Worm (Caenorhabditis elegans) whole organism, young adult: ENCODE measurements around the gene ugt-29.

Experiments used
- B0261.1 ChIP-seq: sonication (generic microtip); optimal IDR thresholded peaks from 2 replicates; lab custom pipeline; 2016; ENCODE audit warnings: mild to moderate bottlenecking, missing genetic modification characterization, moderate library complexity, missing compliant biosample characterization
- C06A6.2 ChIP-seq: fragments of 200-800 bp; sonication (Bioruptor generic); conservative IDR thresholded peaks from 2 replicates; pipeline ENCODE4 v1.3.6; 2022; ENCODE audit warnings: missing genetic modification characterization, missing compliant biosample characterization
- F10E7.11 ChIP-seq: sonication (generic microtip); optimal IDR thresholded peaks from 2 replicates; lab custom pipeline; 2017; ENCODE audit warnings: mild to moderate bottlenecking, missing genetic modification characterization, moderate library complexity, missing compliant biosample characterization
- F57A8.1 ChIP-seq: fragments of 200-800 bp; sonication (Bioruptor generic); optimal IDR thresholded peaks from 2 replicates; lab custom pipeline; 2018; ENCODE audit warnings: mild to moderate bottlenecking, missing genetic modification characterization, moderate library complexity, missing compliant biosample characterization
- F57C9.4 ChIP-seq: sonication (generic microtip); optimal IDR thresholded peaks from 2 replicates; lab custom pipeline; 2017; ENCODE audit warnings: mild to moderate bottlenecking, missing genetic modification characterization, missing compliant biosample characterization
- K12H6.12 ChIP-seq: fragments of 200-800 bp; sonication (Bioruptor generic); optimal IDR thresholded peaks from 2 replicates; lab custom pipeline; 2018; ENCODE audit warnings: mild to moderate bottlenecking, missing genetic modification characterization, missing compliant biosample characterization
- Y53F4B.3 ChIP-seq: fragments of 200-800 bp; sonication (Bioruptor generic); IDR thresholded peaks from 2 replicates; pipeline ENCODE4 v1.3.6; 2022; ENCODE audit warnings: missing genetic modification reagents, missing genetic modification characterization, missing compliant biosample characterization
- Y53G8AR.9 ChIP-seq: fragments of 200-800 bp; sonication (Bioruptor generic); conservative IDR thresholded peaks from 2 replicates; pipeline ENCODE4 v1.3.6; 2022; ENCODE audit warnings: missing genetic modification reagents, missing genetic modification characterization, missing compliant biosample characterization
- Y56A3A.18 ChIP-seq: fragments of 200-800 bp; sonication (Bioruptor generic); IDR thresholded peaks from 2 replicates; pipeline ENCODE4 v1.3.6; 2022; ENCODE audit warnings: missing genetic modification reagents, missing genetic modification characterization, missing compliant biosample characterization
- ZK185.1 ChIP-seq: sonication (generic microtip); optimal IDR thresholded peaks from 2 replicates; lab custom pipeline; 2016; ENCODE audit warnings: mild to moderate bottlenecking, missing genetic modification characterization, missing compliant biosample characterization; ENCODE audit not compliant: poor library complexity, severe bottlenecking
- ama-1 ChIP-seq, 3 experiments: fragments of 150-350 bp in 1 of 3; sonication (generic microtip) in 2 of 3; optimal IDR thresholded peaks; 2 replicates each; lab custom pipeline; 2014 to 2018; ENCODE audit warnings: missing biosample characterization in 2 of 3, missing genetic modification characterization in 2 of 3, missing genetic modification reagents in 2 of 3
- bed-2 ChIP-seq: fragments of 200-800 bp; sonication (Bioruptor generic); IDR thresholded peaks from 2 replicates; pipeline ENCODE4 v1.3.6; 2022; ENCODE audit warnings: missing genetic modification reagents, missing genetic modification characterization, missing compliant biosample characterization
- cebp-1 ChIP-seq, 2 experiments: fragments of 200-800 bp in 1 of 2; sonication (Bioruptor generic) in 1 of 2; sonication (generic microtip) in 1 of 2; IDR thresholded peaks in 1 of 2; optimal IDR thresholded peaks in 1 of 2; 2 replicates each; pipeline versions ENCODE4 v1.3.6 to Lab custom; 2017 to 2022; ENCODE audit warnings: missing compliant biosample characterization in 2 of 2, missing genetic modification characterization in 2 of 2, mild to moderate bottlenecking in 1 of 2, missing genetic modification reagents in 1 of 2, moderate library complexity in 1 of 2
- ceh-27 ChIP-seq: fragments of 200-800 bp; sonication (Bioruptor generic); optimal IDR thresholded peaks from 2 replicates; lab custom pipeline; 2018; ENCODE audit warnings: mild to moderate bottlenecking, missing genetic modification characterization, moderate library complexity, missing compliant biosample characterization
- ceh-40 ChIP-seq: fragments of 200-800 bp; sonication (Bioruptor generic); IDR thresholded peaks from 2 replicates; pipeline ENCODE4 v1.3.6; 2022; ENCODE audit warnings: missing genetic modification characterization, missing compliant biosample characterization
- ceh-58 ChIP-seq: fragments of 200-800 bp; sonication (Bioruptor generic); IDR thresholded peaks from 2 replicates; pipeline ENCODE4 v1.3.6; 2022; ENCODE audit warnings: missing genetic modification characterization, missing compliant biosample characterization
- ceh-79 ChIP-seq: sonication (generic microtip); optimal IDR thresholded peaks from 2 replicates; lab custom pipeline; 2017; ENCODE audit warnings: mild to moderate bottlenecking, missing genetic modification characterization, missing compliant biosample characterization
- die-1 ChIP-seq: sonication (generic microtip); optimal IDR thresholded peaks from 2 replicates; lab custom pipeline; 2016; ENCODE audit warnings: missing genotype, mild to moderate bottlenecking, missing genetic modification characterization, missing compliant biosample characterization
- dpff-1 ChIP-seq: sonication (generic microtip); optimal IDR thresholded peaks from 2 replicates; lab custom pipeline; 2017; ENCODE audit warnings: mild to moderate bottlenecking, missing genetic modification characterization, missing compliant biosample characterization
- egl-18 ChIP-seq: fragments of 200-800 bp; sonication (Bioruptor generic); IDR thresholded peaks from 2 replicates; pipeline ENCODE4 v1.3.6; 2022; ENCODE audit warnings: missing genetic modification reagents, missing genetic modification characterization, missing compliant biosample characterization
- gei-17 ChIP-seq: fragments of 200-800 bp; sonication (Bioruptor generic); optimal IDR thresholded peaks from 2 replicates; lab custom pipeline; 2018; ENCODE audit warnings: mild to moderate bottlenecking, missing genetic modification characterization, missing compliant biosample characterization
- hlh-12 ChIP-seq: sonication (generic microtip); optimal IDR thresholded peaks from 2 replicates; lab custom pipeline; 2016; ENCODE audit warnings: missing genetic modification characterization, missing compliant biosample characterization
- hmg-20 ChIP-seq: fragments of 200-800 bp; sonication (Bioruptor generic); IDR thresholded peaks from 2 replicates; pipeline ENCODE4 v1.3.6; 2022; ENCODE audit warnings: missing genetic modification reagents, missing genetic modification characterization, missing compliant biosample characterization
- let-607 ChIP-seq, 2 experiments: fragments of 200-800 bp in 1 of 2; sonication (Bioruptor generic) in 1 of 2; sonication (generic microtip) in 1 of 2; optimal IDR thresholded peaks; 2 replicates each; lab custom pipeline; 2016 to 2018; ENCODE audit warnings: mild to moderate bottlenecking in 2 of 2, missing compliant biosample characterization in 2 of 2, missing genetic modification characterization in 2 of 2, moderate library complexity in 2 of 2, missing genotype in 1 of 2
- lin-35 ChIP-seq, 3 experiments: fragments of 150-350 bp in 2 of 3; sonication (generic microtip) in 1 of 3; optimal IDR thresholded peaks; 2 replicates each; lab custom pipeline; 2014 to 2018; ENCODE audit warnings: missing biosample characterization in 3 of 3, missing genetic modification characterization in 3 of 3, missing genetic modification reagents in 3 of 3
- madf-8 ChIP-seq: fragments of 200-800 bp; sonication (Bioruptor generic); conservative IDR thresholded peaks from 2 replicates; pipeline ENCODE4 v1.3.6; 2022; ENCODE audit warnings: missing genetic modification reagents, missing genetic modification characterization, missing compliant biosample characterization
- mes-4 ChIP-seq: sonication (generic microtip); optimal IDR thresholded peaks from 2 replicates; lab custom pipeline; 2016; ENCODE audit warnings: missing genotype, missing genetic modification characterization, missing compliant biosample characterization
- nfyb-1 ChIP-seq: fragments of 200-800 bp; sonication (Bioruptor generic); IDR thresholded peaks from 2 replicates; pipeline ENCODE4 v1.3.6; 2022; ENCODE audit warnings: missing genetic modification reagents, missing genetic modification characterization, missing compliant biosample characterization
- nhr-120 ChIP-seq: fragments of 200-800 bp; sonication (Bioruptor generic); IDR thresholded peaks from 2 replicates; pipeline ENCODE4 v1.3.6; 2022; ENCODE audit warnings: missing genetic modification characterization, missing compliant biosample characterization
- nhr-27 ChIP-seq: fragments of 200-800 bp; sonication (Bioruptor generic); optimal IDR thresholded peaks from 2 replicates; lab custom pipeline; 2018; ENCODE audit warnings: mild to moderate bottlenecking, missing genetic modification characterization, moderate library complexity, missing compliant biosample characterization
- nhr-90 ChIP-seq: sonication (generic microtip); optimal IDR thresholded peaks from 2 replicates; lab custom pipeline; 2016; ENCODE audit warnings: missing genotype, mild to moderate bottlenecking, missing genetic modification characterization, missing compliant biosample characterization
- snpc-4 ChIP-seq, 5 experiments: fragments of 150-350 bp in 1 of 5; sonication (generic microtip) in 4 of 5; optimal IDR thresholded peaks; 2 replicates each; lab custom pipeline; 2014 to 2018; ENCODE audit warnings: missing genetic modification characterization in 5 of 5, missing biosample characterization in 3 of 5, antibody characterized with exemption in 2 of 5, mild to moderate bottlenecking in 2 of 5, missing compliant biosample characterization in 2 of 5, missing genotype in 2 of 5, moderate library complexity in 2 of 5, missing genetic modification reagents in 1 of 5
- tlf-1 ChIP-seq: fragments of 200-800 bp; sonication (Bioruptor generic); optimal IDR thresholded peaks from 2 replicates; lab custom pipeline; 2018; ENCODE audit warnings: mild to moderate bottlenecking, missing genetic modification characterization, missing compliant biosample characterization
- xnd-1 ChIP-seq: sonication (generic microtip); optimal IDR thresholded peaks from 2 replicates; lab custom pipeline; 2016; ENCODE audit warnings: missing genotype, missing genetic modification reagents, missing genetic modification characterization, missing compliant biosample characterization
- zfh-2 ChIP-seq: fragments of 200-800 bp; sonication (Bioruptor generic); conservative IDR thresholded peaks from 2 replicates; pipeline ENCODE4 v1.3.6; 2022; ENCODE audit warnings: missing genetic modification reagents, missing genetic modification characterization, missing compliant biosample characterization
- ztf-26 ChIP-seq: sonication (generic microtip); optimal IDR thresholded peaks from 2 replicates; lab custom pipeline; 2017; ENCODE audit warnings: missing genetic modification characterization, missing compliant biosample characterization
- ztf-3 ChIP-seq: fragments of 200-800 bp; sonication (Bioruptor generic); optimal IDR thresholded peaks from 2 replicates; lab custom pipeline; 2018; ENCODE audit warnings: mild to moderate bottlenecking, missing genetic modification characterization, missing compliant biosample characterization
- ztf-6 ChIP-seq: fragments of 200-800 bp; sonication (Bioruptor generic); IDR thresholded peaks from 2 replicates; pipeline ENCODE4 v1.3.6; 2022; ENCODE audit warnings: missing genetic modification reagents, missing genetic modification characterization, missing compliant biosample characterization

Gene ugt-29

ce11 chrV:726573-727483 is 27.4 kb upstream of the ugt-29 start (continued):
- TF ChIP-seq ztf-6 (GFP tag; lab: Robert Waterston, UW) (no peak), ceh-79 (tag; lab: Kevin White, UChicago) (no peak), Y53G8AR.9 (GFP tag; lab: Robert Waterston, UW) (peak; percentile 35; the same call in 1 of the 2 replicates), cebp-1 (GFP tag; IDR thresholded peaks at IDR 0.05; lab: Robert Waterston, UW) (no peak; the same call in 1 of the 2 replicates), cebp-1 (tag; optimal IDR thresholded peaks at IDR 0.05; lab: Kevin White, UChicago) (no peak), xnd-1 (tag; lab: Kevin White, UChicago) (no peak), F57C9.4 (tag; lab: Kevin White, UChicago) (no peak), F10E7.11 (no peak), dpff-1 (tag; lab: Kevin White, UChicago) (no peak), tlf-1 (GFP tag; lab: Kevin White, UChicago) (no peak), B0261.1 (tag; lab: Kevin White, UChicago) (no peak), ceh-40 (GFP tag; lab: Robert Waterston, UW) (no peak), Y53F4B.3 (no peak), K12H6.12 (tag; lab: Kevin White, UChicago) (peak; percentile 1), ceh-58 (GFP tag; lab: Robert Waterston, UW) (no peak), hmg-20 (GFP tag; lab: Robert Waterston, UW) (no peak; the same call in 1 of the 2 replicates), ceh-27 (no peak), Y56A3A.18 (GFP tag; lab: Robert Waterston, UW) (peak; percentile 41; the same call in 1 of the 2 replicates), let-607 (tag; optimal IDR thresholded peaks at IDR 0.05; lab: Kevin White, UChicago) (peak; percentile 0 to 33), snpc-4 (GFP tag; optimal IDR thresholded peaks at IDR 0.05; lab: Kevin White, UChicago) (no peak), snpc-4 (tag; optimal IDR thresholded peaks at IDR 0.05; lab: Kevin White, UChicago) (no peak), nhr-27 (tag; lab: Kevin White, UChicago) (no peak), gei-17 (GFP tag; lab: Kevin White, UChicago) (no peak), egl-18 (no peak), hlh-12 (no peak), mes-4 (tag; lab: Kevin White, UChicago) (no peak), ztf-26 (tag; lab: Kevin White, UChicago) (no peak)

ce11 chrV:725807-726572 is 26.6 kb upstream of the ugt-29 start:
- TF ChIP-seq F57A8.1 (no peak), ama-1 (optimal IDR thresholded peaks at IDR 0.05; lab: Kevin White, UChicago) (peak; percentile 86), ama-1 (GFP tag; optimal IDR thresholded peaks at IDR 0.05; lab: Kevin White, UChicago) (no peak), lin-35 (GFP tag; optimal IDR thresholded peaks at IDR 0.05; lab: Kevin White, UChicago) (peak in 1 of 3 experiments; percentile 31), Y56A3A.18 (GFP tag; lab: Robert Waterston, UW) (0 out of 2 replicates have a peak, but pooled peaks have one; percentile 8), nhr-90 (tag; lab: Kevin White, UChicago) (peak; percentile 5), C06A6.2 (GFP tag; lab: Robert Waterston, UW) (no peak), ztf-3 (GFP tag; lab: Kevin White, UChicago) (peak; percentile 15), nfyb-1 (no peak; the same call in none of the 2 replicates), die-1 (peak; percentile 31), Y53G8AR.9 (GFP tag; lab: Robert Waterston, UW) (peak; percentile 64), bed-2 (0 out of 2 replicates have a peak, but pooled peaks have one; percentile 6), nhr-120 (peak; percentile 70; the same call in 1 of the 2 replicates), madf-8 (no peak), zfh-2 (GFP tag; lab: Robert Waterston, UW) (0 out of 2 replicates have a peak, but pooled peaks have one; percentile 27), gei-17 (GFP tag; lab: Kevin White, UChicago) (no peak), ZK185.1 (tag; lab: Kevin White, UChicago) (peak; percentile 77)
